Fruit fly (Drosophila melanogaster) whole organism, pupa: ENCODE measurements around the gene Nse4.

Experiments used
- CG10348 ChIP-seq: fragments of 200-800 bp; sonication (Bioruptor generic); IDR thresholded peaks from 2 replicates; pipeline ENCODE4 v1.3.6; 2022; ENCODE audit warnings: missing biosample characterization, missing genetic modification characterization
- CG12605 ChIP-seq: fragments of 200-800 bp; sonication (Bioruptor generic); IDR thresholded peaks from 2 replicates; pipeline ENCODE4 v1.3.6; 2022; ENCODE audit warnings: missing biosample characterization, missing genetic modification characterization
- CG13204 ChIP-seq: fragments of 200-800 bp; sonication (Bioruptor generic); optimal IDR thresholded peaks from 2 replicates; lab custom pipeline; 2018; ENCODE audit warnings: missing biosample characterization, mild to moderate bottlenecking, missing genetic modification characterization, moderate library complexity
- CG4496 ChIP-seq: fragments of 200-800 bp; sonication (Bioruptor generic); IDR thresholded peaks from 3 replicates; pipeline ENCODE4 v1.3.6; 2022; ENCODE audit warnings: missing biosample characterization, missing genetic modification characterization
- CG8159 ChIP-seq: fragments of 200-800 bp; sonication (Bioruptor generic); optimal IDR thresholded peaks from 3 replicates; lab custom pipeline; 2018; ENCODE audit warnings: missing biosample characterization, mild to moderate bottlenecking, missing genetic modification characterization, moderate library complexity
- D1 ChIP-seq: fragments of 200-800 bp; sonication (Bioruptor generic); optimal IDR thresholded peaks from 2 replicates; lab custom pipeline; 2018; ENCODE audit warnings: missing biosample characterization, mild to moderate bottlenecking, missing genetic modification characterization, moderate library complexity
- EcR ChIP-seq: fragments of 200-800 bp; sonication (Bioruptor generic); optimal IDR thresholded peaks from 3 replicates; lab custom pipeline; 2019; ENCODE audit warnings: missing biosample characterization, missing genetic modification characterization, mild to moderate bottlenecking, moderate library complexity, missing genetic modification reagents
- Ets98B ChIP-seq: fragments of 200-800 bp; sonication (Bioruptor generic); IDR thresholded peaks from 2 replicates; pipeline ENCODE4 v1.3.6; 2022; ENCODE audit warnings: missing biosample characterization, missing genetic modification characterization
- Pif1A ChIP-seq: fragments of 200-800 bp; sonication (Bioruptor generic); optimal IDR thresholded peaks from 3 replicates; lab custom pipeline; 2016; ENCODE audit warnings: missing biosample characterization, missing genetic modification characterization
- fd96Ca ChIP-seq: fragments of 200-800 bp; sonication (Bioruptor generic); IDR thresholded peaks from 3 replicates; pipeline ENCODE4 v1.3.6; 2022; ENCODE audit warnings: missing biosample characterization, missing genetic modification characterization
- rn ChIP-seq: fragments of 200-800 bp; sonication (Bioruptor generic); IDR thresholded peaks from 2 replicates; pipeline ENCODE4 v1.3.6; 2022; ENCODE audit warnings: missing biosample characterization, missing genetic modification characterization

- TF ChIP-seq D1 (tag; lab: Kevin White, UChicago) = no peak
- no peak for TF ChIP-seq CG13204
- no peak for TF ChIP-seq CG12605 (GFP tag; lab: Robert Waterston, UW)
- TF ChIP-seq Pif1A (GFP tag; lab: Kevin White, UChicago) = no peak
- no peak for TF ChIP-seq EcR
- no peak for TF ChIP-seq CG8159
- no peak for TF ChIP-seq fd96Ca
- no peak for TF ChIP-seq CG4496 (GFP tag; lab: Robert Waterston, UW)
- no peak for TF ChIP-seq Ets98B (GFP tag; lab: Robert Waterston, UW)
- TF ChIP-seq CG10348 = no peak
- no peak for TF ChIP-seq rn (GFP tag; lab: Robert Waterston, UW)
Measured at dm6 chr2L:10439174-10439573, at the start of gene Nse4.
